Fruit fly (Drosophila melanogaster) Kc167 (cell line): ENCODE results near the gene mxc.

ENCODE experiments used
- Myc ChIP-seq: fragments of >200 bp; optimal IDR thresholded peaks from 2 replicates; lab custom pipeline; 2017; ENCODE audit warnings: missing external identifiers
- Sin3A ChIP-seq: fragments of >200 bp; optimal IDR thresholded peaks from 2 replicates; lab custom pipeline; 2018; ENCODE audit warnings: missing external identifiers
- h ChIP-seq: fragments of >200 bp; optimal IDR thresholded peaks from 3 replicates; lab custom pipeline; 2018; ENCODE audit warnings: missing external identifiers
- insv ChIP-seq: fragments of >200 bp; optimal IDR thresholded peaks from 3 replicates; lab custom pipeline; 2018; ENCODE audit warnings: missing external identifiers
- psq ChIP-seq: fragments of >200 bp; optimal IDR thresholded peaks from 2 replicates; lab custom pipeline; 2017; ENCODE audit warnings: missing external identifiers
- ttk ChIP-seq: sonication (Bioruptor generic); optimal IDR thresholded peaks from 2 replicates; lab custom pipeline; 2017; ENCODE audit warnings: missing external identifiers

The mxc gene

dm6 chrX:9243417-9243884 is at the start of gene mxc, which contains the start of gene Larp7:
TSS of gene mxc (minus strand) at chrX:9243467.
TSS of gene Larp7 (plus strand) at chrX:9243817.
- TF ChIP-seq ttk (lab: Kevin White, UChicago) (no peak), Sin3A (lab: Kevin White, UChicago) (no peak), psq (lab: Kevin White, UChicago) (no peak), Myc (lab: Kevin White, UChicago) (no peak), insv (lab: Kevin White, UChicago) (no peak), h (lab: Kevin White, UChicago) (no peak)

dm6 chrX:9291270-9291669 is 48.0 kb upstream of the mxc start:
- TF ChIP-seq ttk (lab: Kevin White, UChicago) (no peak), psq (lab: Kevin White, UChicago) (no peak), insv (lab: Kevin White, UChicago) (no peak), Sin3A (lab: Kevin White, UChicago) (no peak), Myc (lab: Kevin White, UChicago) (no peak), h (lab: Kevin White, UChicago) (no peak)

dm6 chrX:9286386-9286785 is 43.1 kb upstream of the mxc start:
- TF ChIP-seq ttk (lab: Kevin White, UChicago) (no peak), insv (lab: Kevin White, UChicago) (no peak), psq (lab: Kevin White, UChicago) (no peak), Myc (lab: Kevin White, UChicago) (no peak), h (lab: Kevin White, UChicago) (no peak), Sin3A (lab: Kevin White, UChicago) (no peak)

dm6 chrX:9284024-9284738 is 40.9 kb upstream of the mxc start, which contains the start of gene lz:
TSS of gene lz (plus strand) at chrX:9284649.
- TF ChIP-seq ttk (lab: Kevin White, UChicago) (no peak), psq (lab: Kevin White, UChicago) (no peak), insv (lab: Kevin White, UChicago) (no peak), Sin3A (lab: Kevin White, UChicago) (no peak), h (lab: Kevin White, UChicago) (no peak), Myc (lab: Kevin White, UChicago) (no peak)

- TF ChIP-seq psq (lab: Kevin White, UChicago): no peak
- no peak for TF ChIP-seq h (lab: Kevin White, UChicago)
- no peak for TF ChIP-seq Sin3A (lab: Kevin White, UChicago)
- TF ChIP-seq insv (lab: Kevin White, UChicago): no peak
- no peak for TF ChIP-seq Myc (lab: Kevin White, UChicago)
- TF ChIP-seq ttk (lab: Kevin White, UChicago): no peak
These were observed 39.6 kb upstream of the mxc start, which contains the start of gene c11.1 for dm6 chrX:9282783-9283289. TSS of gene c11.1 (minus strand) at chrX:9283117.

- TF ChIP-seq Sin3A (lab: Kevin White, UChicago) (no peak), ttk (lab: Kevin White, UChicago) (no peak), psq (lab: Kevin White, UChicago) (no peak), h (lab: Kevin White, UChicago) (no peak), insv (lab: Kevin White, UChicago) (no peak), Myc (lab: Kevin White, UChicago) (no peak)
These were observed 38.9 kb upstream of the mxc start for dm6 chrX:9281998-9282644.

dm6 chrX:9272830-9273507 is 29.7 kb upstream of the mxc start, which contains the start of the genes Cfp1 and Aladin:
TSS of gene Cfp1 (minus strand) at chrX:9272960.
TSS of gene Aladin (plus strand) at chrX:9273413.
- TF ChIP-seq h (lab: Kevin White, UChicago): no peak
- TF ChIP-seq psq (lab: Kevin White, UChicago): no peak
- TF ChIP-seq insv (lab: Kevin White, UChicago): no peak
- TF ChIP-seq Myc (lab: Kevin White, UChicago): no peak
- TF ChIP-seq ttk (lab: Kevin White, UChicago): no peak
- no peak for TF ChIP-seq Sin3A (lab: Kevin White, UChicago)

- no peak for TF ChIP-seq h (lab: Kevin White, UChicago)
- TF ChIP-seq psq (lab: Kevin White, UChicago): no peak
- no peak for TF ChIP-seq ttk (lab: Kevin White, UChicago)
- TF ChIP-seq insv (lab: Kevin White, UChicago): no peak
- no peak for TF ChIP-seq Myc (lab: Kevin White, UChicago)
- no peak for TF ChIP-seq Sin3A (lab: Kevin White, UChicago)
These were observed 26.6 kb upstream of the mxc start, which contains the start of gene CG17440 for dm6 chrX:9269825-9270224. TSS of gene CG17440 (minus strand) at chrX:9269925.

dm6 chrX:9267598-9267997 is 24.3 kb upstream of the mxc start, which contains the start of gene Erk7:
TSS of gene Erk7 (minus strand) at chrX:9267698.
- TF ChIP-seq insv (lab: Kevin White, UChicago) (no peak), ttk (lab: Kevin White, UChicago) (no peak), Sin3A (lab: Kevin White, UChicago) (no peak), h (lab: Kevin White, UChicago) (no peak), Myc (lab: Kevin White, UChicago) (no peak), psq (lab: Kevin White, UChicago) (no peak)

dm6 chrX:9266082-9266481 is 22.8 kb upstream of the mxc start:
- no peak for TF ChIP-seq ttk (lab: Kevin White, UChicago)
- TF ChIP-seq insv (lab: Kevin White, UChicago): no peak
- no peak for TF ChIP-seq h (lab: Kevin White, UChicago)
- no peak for TF ChIP-seq Myc (lab: Kevin White, UChicago)
- no peak for TF ChIP-seq Sin3A (lab: Kevin White, UChicago)
- TF ChIP-seq psq (lab: Kevin White, UChicago): no peak
